Worm (Caenorhabditis elegans) whole organism, late embryonic: Measurements from ENCODE around the gene B0507.3.
"Not testable (repeated sequence)": the region's sequence is repeated elsewhere in the genome, so short reads cannot be mapped to it uniquely, and the experiment has no call there.

Experiments used
- elt-2 ChIP-seq: sonication (generic microtip); optimal IDR thresholded peaks from 2 replicates; lab custom pipeline; 2016; ENCODE audit warnings: missing genetic modification reagents, missing genetic modification characterization, missing compliant biosample characterization
- ztf-16 ChIP-seq: sonication (generic microtip); optimal IDR thresholded peaks from 2 replicates; lab custom pipeline; 2017; ENCODE audit warnings: missing genetic modification characterization, missing compliant biosample characterization

DNA sequence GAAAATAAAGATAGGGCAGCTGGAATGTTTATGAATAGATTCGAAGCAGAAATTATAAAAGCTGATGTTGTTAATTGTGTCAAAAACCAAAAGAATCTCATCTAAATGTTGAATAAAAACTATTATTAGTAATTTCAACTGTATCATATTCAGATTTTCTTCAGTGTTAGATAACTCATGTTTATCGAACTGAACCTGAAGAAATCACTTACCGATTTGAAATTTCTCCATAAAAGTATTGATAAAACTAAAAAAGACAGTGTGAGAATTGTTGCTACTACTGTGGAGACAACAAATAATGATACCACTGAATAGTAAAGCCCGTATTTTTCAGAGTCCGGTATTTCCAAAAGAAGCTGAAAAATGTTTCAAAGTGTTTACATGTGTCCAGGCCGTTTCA, 46.5 kb upstream of the B0507.3 start, which contains the start of gene ZC196.8:
- TF ChIP-seq ztf-16, elt-2: not testable (repeated sequence)
